Worm (Caenorhabditis elegans): ENCODE measurements around the gene ptr-24.

Gene ptr-24

DNA sequence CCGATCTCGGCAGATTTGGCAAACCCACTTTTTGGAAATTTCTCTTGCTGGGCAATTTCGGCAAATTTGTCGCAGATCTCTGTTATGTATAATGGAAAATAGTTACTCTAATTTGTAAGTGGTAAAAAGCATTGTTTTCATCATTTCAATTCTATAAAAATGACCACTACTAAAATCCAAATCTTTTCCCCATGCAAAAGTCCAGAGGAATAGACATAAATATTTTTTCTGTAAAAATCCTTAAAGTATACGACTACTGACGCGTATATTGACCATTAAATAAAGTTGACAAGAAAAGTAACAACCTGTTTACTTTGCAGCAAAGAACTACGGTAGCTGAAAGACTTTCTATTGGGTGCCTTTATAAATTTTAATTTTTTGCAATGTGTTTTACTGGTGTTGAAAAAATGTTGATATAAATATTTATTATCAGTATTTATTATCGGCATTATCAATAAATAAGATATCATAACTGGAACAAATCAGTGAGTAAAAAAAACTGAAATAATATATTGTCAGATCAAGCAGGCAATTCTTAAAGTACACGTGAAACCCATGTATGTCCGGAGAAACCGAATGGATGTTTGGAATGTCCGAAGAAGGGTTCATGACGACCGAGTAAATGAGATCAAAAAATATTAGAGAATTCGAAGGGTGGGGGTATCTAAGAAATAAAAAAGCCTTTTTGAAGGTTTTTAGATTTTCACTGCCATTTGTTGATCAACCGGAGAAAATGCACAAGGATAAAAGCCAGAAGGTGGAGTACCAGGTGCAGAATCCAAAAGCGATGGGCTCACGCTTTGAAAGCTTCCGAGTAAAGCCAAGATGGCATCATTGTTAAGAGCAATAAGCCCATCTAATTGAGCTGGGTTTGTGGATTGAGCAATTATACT, 11.6 kb downstream of the ptr-24 start (continued):
- TF ChIP-seq rbr-2 (tag; optimal IDR thresholded peaks at IDR 0.05) (no peak), ceh-32 (tag; optimal IDR thresholded peaks at IDR 0.05; ENCODE audit: poor library complexity) (no peak), aha-1 (tag) (peak; percentile 85), egl-43 (GFP tag; IDR thresholded peaks at IDR 0.05) (no peak), lin-29 (GFP tag; IDR thresholded peaks at IDR 0.05) (no peak; the same call in 1 of the 2 replicates), ceh-82 (tag; optimal IDR thresholded peaks at IDR 0.05) (no peak), Y48G9A.11 (GFP tag; IDR thresholded peaks at IDR 0.05) (no peak), nhr-41 (GFP tag; IDR thresholded peaks at IDR 0.05) (no peak), nhr-28 (tag; optimal IDR thresholded peaks at IDR 0.05) (peak; percentile 32), hlh-11 (tag; optimal IDR thresholded peaks at IDR 0.05) (peak; percentile 26), zag-1 (tag; optimal IDR thresholded peaks at IDR 0.05) (no peak), mxl-2 (GFP tag; conservative IDR thresholded peaks at IDR 0.05) (no peak), F10B5.3 (tag; optimal IDR thresholded peaks at IDR 0.05) (no peak), egl-27 (tag; optimal IDR thresholded peaks at IDR 0.05) (no peak), unc-62 (GFP tag; optimal IDR thresholded peaks at IDR 0.05 in 1 of 2) (no peak), unc-62 (tag; optimal IDR thresholded peaks at IDR 0.05) (no peak), zip-11 (GFP tag; IDR thresholded peaks at IDR 0.05) (no peak), nhr-77 (tag; optimal IDR thresholded peaks at IDR 0.05) (peak; percentile 35), snpc-4 (tag; optimal IDR thresholded peaks at IDR 0.05) (no peak), vab-7 (GFP tag; IDR thresholded peaks at IDR 0.05) (no peak), ztf-11 (tag; optimal IDR thresholded peaks at IDR 0.05) (no peak), dmd-8 (GFP tag; IDR thresholded peaks at IDR 0.05) (no peak), daf-8 (GFP tag; IDR thresholded peaks at IDR 0.05) (no peak), tra-1 (GFP tag; IDR thresholded peaks at IDR 0.05) (no peak), T20F7.1 (GFP tag; optimal IDR thresholded peaks at IDR 0.05) (peak; percentile 57), F26F4.8 (GFP tag; conservative IDR thresholded peaks at IDR 0.05) (no peak), dmd-6 (GFP tag; IDR thresholded peaks at IDR 0.05) (no peak; the same call in 1 of the 2 replicates), lir-3 (tag; optimal IDR thresholded peaks at IDR 0.05) (no peak), ceh-44 (GFP tag; IDR thresholded peaks at IDR 0.05) (no peak), lin-15B (tag; optimal IDR thresholded peaks at IDR 0.05) (no peak), pqm-1 (tag; optimal IDR thresholded peaks at IDR 0.05) (no peak), spr-3 (GFP tag; optimal IDR thresholded peaks at IDR 0.05) (peak; percentile 34), lin-1 (GFP tag; IDR thresholded peaks at IDR 0.05) (no peak), ZK546.5 (tag; optimal IDR thresholded peaks at IDR 0.05) (no peak), hlh-30 (tag; optimal IDR thresholded peaks at IDR 0.05; ENCODE audit: insufficient read depth) (peak; percentile 45), sdz-12 (GFP tag; optimal IDR thresholded peaks at IDR 0.05) (no peak), hmg-1.1 (GFP tag; IDR thresholded peaks at IDR 0.05) (no peak), php-3 (GFP tag; IDR thresholded peaks at IDR 0.05) (0 out of 2 replicates have a peak, but pooled peaks have one; percentile 26), dmd-9 (GFP tag; IDR thresholded peaks at IDR 0.05) (no peak), mdt-29 (GFP tag; IDR thresholded peaks at IDR 0.05) (peak; percentile 75), spr-1 (tag; optimal IDR thresholded peaks at IDR 0.05) (peak; percentile 38), nhr-10 (tag; optimal IDR thresholded peaks at IDR 0.05) (no peak), jun-1 (tag; optimal IDR thresholded peaks at IDR 0.05) (no peak), pha-4 (GFP tag; IDR thresholded peaks at IDR 0.05) (peak; percentile 19; the same call in 1 of the 2 replicates), pha-4 (tag; optimal IDR thresholded peaks at IDR 0.05) (no peak), Y5F2A.4 (GFP tag; optimal IDR thresholded peaks at IDR 0.05) (no peak), set-16 (GFP tag; IDR thresholded peaks at IDR 0.05) (no peak), arid-1 (GFP tag; conservative IDR thresholded peaks at IDR 0.05) (peak; percentile 62), R02D3.7 (tag; optimal IDR thresholded peaks at IDR 0.05) (no peak), saeg-2 (GFP tag; IDR thresholded peaks at IDR 0.05) (peak; percentile 36; the same call in 1 of the 2 replicates), nhr-6 (tag; optimal IDR thresholded peaks at IDR 0.05) (no peak)
